Worm (Caenorhabditis elegans): ENCODE results near the gene C30A5.16.

- TF ChIP-seq tbx-37 (GFP tag; conservative IDR thresholded peaks at IDR 0.05): no peak
- TF ChIP-seq F13C5.2 (tag; optimal IDR thresholded peaks at IDR 0.05): no peak
- no peak for TF ChIP-seq sea-1 (GFP tag; conservative IDR thresholded peaks at IDR 0.05)
- no peak for TF ChIP-seq ceh-13 (GFP tag; optimal IDR thresholded peaks at IDR 0.05)
- no peak for TF ChIP-seq ama-1 (optimal IDR thresholded peaks at IDR 0.05)
- TF ChIP-seq ceh-36 (tag; optimal IDR thresholded peaks at IDR 0.05): no peak
- TF ChIP-seq flt-1 (GFP tag; IDR thresholded peaks at IDR 0.05): no peak
- TF ChIP-seq ets-7 (tag; optimal IDR thresholded peaks at IDR 0.05): no peak
- TF ChIP-seq B0310.2 (tag; optimal IDR thresholded peaks at IDR 0.05): no peak
- no peak for TF ChIP-seq pes-1 (GFP tag; IDR thresholded peaks at IDR 0.05)
- TF ChIP-seq scrt-1 (GFP tag; IDR thresholded peaks at IDR 0.05): no peak
These were observed 19.8 kb downstream of the C30A5.16 start, which contains the start of gene tsp-2 for ce11 chrIII:8237827-8238226.
